Fruit fly (Drosophila melanogaster) whole organism, embryonic: ENCODE measurements around the gene Cubn.
A peak's percentile ranks its signal among the peaks of the same experiment; 100 is the strongest.

Experiments used
- Adf1 ChIP-seq: fragments of 200-800 bp; sonication (Bioruptor generic); IDR thresholded peaks from 2 replicates; pipeline ENCODE4 v1.3.6; 2022; ENCODE audit warnings: missing biosample characterization, missing genetic modification characterization
- Atf6 ChIP-seq: fragments of 200-800 bp; sonication (Bioruptor generic); IDR thresholded peaks from 2 replicates; pipeline ENCODE4 v1.3.6; 2022; ENCODE audit warnings: missing biosample characterization, missing genetic modification characterization
- CG10462 ChIP-seq: fragments of 200-800 bp; sonication (Bioruptor generic); optimal IDR thresholded peaks from 2 replicates; lab custom pipeline; 2016; ENCODE audit warnings: missing biosample characterization, missing genetic modification characterization
- CG12104 ChIP-seq: fragments of 200-800 bp; sonication (Bioruptor generic); optimal IDR thresholded peaks from 3 replicates; lab custom pipeline; 2016; ENCODE audit warnings: missing biosample characterization, missing genetic modification characterization
- CG12659 ChIP-seq: fragments of 200-800 bp; sonication (Bioruptor generic); optimal IDR thresholded peaks from 3 replicates; lab custom pipeline; 2017; ENCODE audit warnings: mild to moderate bottlenecking, missing biosample characterization, missing genetic modification reagents, missing genetic modification characterization
- CG14965 ChIP-seq: fragments of 200-800 bp; sonication (Bioruptor generic); optimal IDR thresholded peaks from 2 replicates; lab custom pipeline; 2016; ENCODE audit warnings: missing biosample characterization, missing genetic modification characterization, borderline replicate concordance
- CG17385 ChIP-seq: fragments of 200-800 bp; sonication (Bioruptor generic); optimal IDR thresholded peaks from 3 replicates; lab custom pipeline; 2018; ENCODE audit warnings: missing biosample characterization, mild to moderate bottlenecking, missing genetic modification characterization
- CG17568 ChIP-seq: fragments of 200-800 bp; sonication (Bioruptor generic); optimal IDR thresholded peaks from 2 replicates; lab custom pipeline; 2018; ENCODE audit warnings: missing biosample characterization, mild to moderate bottlenecking, missing genetic modification characterization, moderate library complexity
- CG17612 ChIP-seq: fragments of 200-800 bp; sonication (Bioruptor generic); IDR thresholded peaks from 2 replicates; pipeline ENCODE4 v1.3.6; 2022; ENCODE audit warnings: missing biosample characterization, missing genetic modification characterization
- CG18262 ChIP-seq: fragments of 200-800 bp; optimal IDR thresholded peaks from 3 replicates; lab custom pipeline; 2019; ENCODE audit warnings: missing biosample characterization, mild to moderate bottlenecking, missing genetic modification characterization, moderate library complexity
- CG18476 ChIP-seq: fragments of 200-800 bp; sonication (Bioruptor generic); optimal IDR thresholded peaks from 2 replicates; lab custom pipeline; 2016; ENCODE audit warnings: missing biosample characterization, mild to moderate bottlenecking, missing genetic modification characterization
- CG18619 ChIP-seq: fragments of 200-800 bp; sonication (Bioruptor generic); optimal IDR thresholded peaks from 3 replicates; lab custom pipeline; 2017; ENCODE audit warnings: missing biosample characterization, mild to moderate bottlenecking, missing genetic modification characterization
- CG33557 ChIP-seq: fragments of 200-800 bp; sonication (Bioruptor generic); optimal IDR thresholded peaks from 2 replicates; lab custom pipeline; 2019; ENCODE audit warnings: missing biosample characterization, mild to moderate bottlenecking, missing genetic modification characterization, moderate library complexity
- CG34224 ChIP-seq: fragments of 200-800 bp; sonication (Bioruptor generic); IDR thresholded peaks from 3 replicates; pipeline ENCODE4 v1.3.6; 2022; ENCODE audit warnings: missing biosample characterization, missing genetic modification characterization; ENCODE audit not compliant: partially characterized antibody
- CG4328 ChIP-seq: fragments of 200-800 bp; sonication (Bioruptor generic); optimal IDR thresholded peaks from 3 replicates; lab custom pipeline; 2017; ENCODE audit warnings: missing biosample characterization, missing genetic modification reagents, missing genetic modification characterization
- CG4404 ChIP-seq: fragments of 200-800 bp; sonication (Bioruptor generic); IDR thresholded peaks from 2 replicates; pipeline ENCODE4 v1.3.6; 2022; ENCODE audit warnings: missing biosample characterization, missing genetic modification characterization
- CG4707 ChIP-seq: fragments of 200-800 bp; sonication (Bioruptor generic); optimal IDR thresholded peaks from 2 replicates; lab custom pipeline; 2018; ENCODE audit warnings: missing biosample characterization, mild to moderate bottlenecking, missing genetic modification characterization, moderate library complexity
- CG6791 ChIP-seq: fragments of 200-800 bp; sonication (Bioruptor generic); IDR thresholded peaks from 3 replicates; pipeline ENCODE4 v1.3.6; 2022; ENCODE audit warnings: missing biosample characterization, missing genetic modification characterization; ENCODE audit not compliant: partially characterized antibody
- CG8388 ChIP-seq: fragments of 200-800 bp; sonication (Bioruptor generic); optimal IDR thresholded peaks from 2 replicates; lab custom pipeline; 2019; ENCODE audit warnings: missing biosample characterization, mild to moderate bottlenecking, missing genetic modification characterization, moderate library complexity
- CG9797 ChIP-seq: fragments of 200-800 bp; sonication (Bioruptor generic); optimal IDR thresholded peaks from 3 replicates; lab custom pipeline; 2018; ENCODE audit warnings: missing biosample characterization, mild to moderate bottlenecking, missing genetic modification characterization
- Camta ChIP-seq: fragments of 200-800 bp; sonication (Bioruptor generic); optimal IDR thresholded peaks from 2 replicates; lab custom pipeline; 2016; ENCODE audit warnings: missing biosample characterization, missing genetic modification characterization
- Dp ChIP-seq: fragments of 200-800 bp; sonication (Bioruptor generic); optimal IDR thresholded peaks from 2 replicates; lab custom pipeline; 2018; ENCODE audit warnings: missing biosample characterization, mild to moderate bottlenecking, missing genetic modification characterization, moderate library complexity
- Ets65A ChIP-seq: fragments of 200-800 bp; sonication (Bioruptor generic); peaks from one replicate; lab custom pipeline; 2016; ENCODE audit warnings: missing biosample characterization, missing genetic modification characterization
- HLHmδ ChIP-seq: fragments of 200-800 bp; sonication (Bioruptor generic); optimal IDR thresholded peaks from 2 replicates; lab custom pipeline; 2018; ENCODE audit warnings: missing biosample characterization, mild to moderate bottlenecking, missing genetic modification characterization, moderate library complexity
- HmgZ ChIP-seq: fragments of 200-800 bp; sonication (Bioruptor generic); optimal IDR thresholded peaks from 2 replicates; lab custom pipeline; 2018; ENCODE audit warnings: missing biosample characterization, mild to moderate bottlenecking, missing genetic modification characterization
- Oaz ChIP-seq: fragments of 200-800 bp; sonication (Bioruptor generic); IDR thresholded peaks from 2 replicates; pipeline ENCODE4 v1.3.6; 2022; ENCODE audit warnings: missing biosample characterization, missing genetic modification characterization
- TFAM ChIP-seq: fragments of 200-800 bp; sonication (Bioruptor generic); optimal IDR thresholded peaks from 2 replicates; lab custom pipeline; 2017; ENCODE audit warnings: missing biosample characterization, missing genetic modification characterization, inconsistent platforms
- Usf ChIP-seq: fragments of 200-800 bp; sonication (Bioruptor generic); optimal IDR thresholded peaks from 2 replicates; lab custom pipeline; 2017; ENCODE audit warnings: missing genotype, missing biosample characterization, missing genetic modification characterization
- ato ChIP-seq: fragments of 200-800 bp; sonication (Bioruptor generic); IDR thresholded peaks from 2 replicates; pipeline ENCODE4 v1.3.6; 2022; ENCODE audit warnings: missing biosample characterization, missing genetic modification characterization; ENCODE audit not compliant: partially characterized antibody
- br ChIP-seq: fragments of >200 bp; optimal IDR thresholded peaks from 2 replicates; lab custom pipeline; 2017
- bsh ChIP-seq, 2 experiments: fragments of 200-800 bp; sonication (Bioruptor generic); optimal IDR thresholded peaks; 2 replicates each; lab custom pipeline; 2017 to 2018; ENCODE audit warnings: mild to moderate bottlenecking in 2 of 2, missing biosample characterization in 2 of 2, missing genetic modification characterization in 2 of 2, moderate library complexity in 1 of 2
- cad ChIP-seq: fragments of >200 bp; optimal IDR thresholded peaks from 2 replicates; lab custom pipeline; 2017; ENCODE audit warnings: missing biosample characterization, missing genetic modification characterization
- chinmo ChIP-seq: fragments of 200-800 bp; sonication (Bioruptor generic); IDR thresholded peaks from 4 replicates; pipeline ENCODE4 v1.3.6; 2022; ENCODE audit warnings: missing biosample characterization, missing genetic modification characterization; ENCODE audit not compliant: partially characterized antibody
- corto ChIP-seq: fragments of 200-800 bp; sonication (Bioruptor generic); optimal IDR thresholded peaks from 2 replicates; lab custom pipeline; 2016; ENCODE audit warnings: missing biosample characterization, mild to moderate bottlenecking, missing genetic modification characterization, moderate library complexity
- ems ChIP-seq: fragments of 200-800 bp; sonication (Bioruptor generic); optimal IDR thresholded peaks from 3 replicates; lab custom pipeline; 2016; ENCODE audit warnings: missing biosample characterization, missing genetic modification characterization
- eve ChIP-seq, 2 experiments: fragments of >200 bp; optimal IDR thresholded peaks; 2 replicates each; lab custom pipeline; 2017; ENCODE audit warnings: missing biosample characterization in 2 of 2, missing genetic modification characterization in 2 of 2
- exex ChIP-seq: fragments of 200-800 bp; sonication (Bioruptor generic); optimal IDR thresholded peaks from 4 replicates; lab custom pipeline; 2018; ENCODE audit warnings: missing biosample characterization, mild to moderate bottlenecking, missing genetic modification characterization, moderate library complexity
- fd96Cb ChIP-seq: fragments of 200-800 bp; sonication (Bioruptor generic); optimal IDR thresholded peaks from 2 replicates; lab custom pipeline; 2018; ENCODE audit warnings: missing biosample characterization, mild to moderate bottlenecking, missing genetic modification characterization, moderate library complexity
- grau ChIP-seq: fragments of 200-800 bp; optimal IDR thresholded peaks from 3 replicates; lab custom pipeline; 2019; ENCODE audit warnings: missing biosample characterization, mild to moderate bottlenecking, missing genetic modification characterization, moderate library complexity
- grn ChIP-seq: fragments of 200-800 bp; sonication (Bioruptor generic); optimal IDR thresholded peaks from 3 replicates; lab custom pipeline; 2017; ENCODE audit warnings: missing biosample characterization, missing genetic modification characterization
- jumu ChIP-seq: fragments of 200-800 bp; sonication (Bioruptor generic); optimal IDR thresholded peaks from 3 replicates; lab custom pipeline; 2016; ENCODE audit warnings: missing biosample characterization, missing genetic modification characterization
- kah ChIP-seq: fragments of 200-800 bp; sonication (Bioruptor generic); optimal IDR thresholded peaks from 2 replicates; lab custom pipeline; 2018; ENCODE audit warnings: missing biosample characterization, mild to moderate bottlenecking, missing genetic modification characterization
- nerfin-1 ChIP-seq: fragments of 200-800 bp; sonication (Bioruptor generic); optimal IDR thresholded peaks from 3 replicates; lab custom pipeline; 2019; ENCODE audit warnings: missing biosample characterization, mild to moderate bottlenecking, missing genetic modification characterization, moderate library complexity
- oc ChIP-seq: fragments of 200-800 bp; sonication (Bioruptor generic); optimal IDR thresholded peaks from 2 replicates; lab custom pipeline; 2018; ENCODE audit warnings: missing biosample characterization, mild to moderate bottlenecking, missing genetic modification characterization, moderate library complexity
- pho ChIP-seq: fragments of 200-800 bp; sonication (Bioruptor generic); optimal IDR thresholded peaks from 2 replicates; lab custom pipeline; 2016; ENCODE audit warnings: missing biosample characterization, missing genetic modification characterization
- pros ChIP-seq: fragments of 200-800 bp; sonication (Bioruptor generic); optimal IDR thresholded peaks from 3 replicates; lab custom pipeline; 2019; ENCODE audit warnings: missing biosample characterization, mild to moderate bottlenecking, missing genetic modification characterization, moderate library complexity
- pum ChIP-seq: fragments of 200-800 bp; sonication (Bioruptor generic); optimal IDR thresholded peaks from 2 replicates; lab custom pipeline; 2016; ENCODE audit warnings: missing biosample characterization, missing genetic modification characterization
- pzg ChIP-seq: fragments of 200-800 bp; sonication (Bioruptor generic); optimal IDR thresholded peaks from 3 replicates; lab custom pipeline; 2018; ENCODE audit warnings: missing biosample characterization, mild to moderate bottlenecking, missing genetic modification characterization, moderate library complexity
- sug ChIP-seq: fragments of 200-800 bp; optimal IDR thresholded peaks from 2 replicates; lab custom pipeline; 2019; ENCODE audit warnings: missing biosample characterization, mild to moderate bottlenecking, missing genetic modification characterization, moderate library complexity
- tio ChIP-seq: fragments of 200-800 bp; sonication (Bioruptor generic); optimal IDR thresholded peaks from 2 replicates; lab custom pipeline; 2017; ENCODE audit warnings: missing biosample characterization, missing genetic modification characterization, inconsistent platforms
- zen ChIP-seq: fragments of 200-800 bp; sonication (Bioruptor generic); optimal IDR thresholded peaks from 3 replicates; lab custom pipeline; 2018; ENCODE audit warnings: missing biosample characterization, mild to moderate bottlenecking, missing genetic modification characterization, moderate library complexity

Gene Cubn

dm6 chrX:9556397-9556796, 14.7 kb downstream of the Cubn start, which contains the start of gene CG15317 (continued):
- TF ChIP-seq CG8388 (GFP tag; lab: Kevin White, UChicago) (no peak), CG33557 (GFP tag; lab: Kevin White, UChicago) (no peak), Ets65A (GFP tag; lab: Kevin White, UChicago) (no peak), zen (no peak), CG18262 (tag; lab: Kevin White, UChicago) (no peak), CG12104 (GFP tag; lab: Kevin White, UChicago) (no peak), CG9797 (GFP tag; lab: Kevin White, UChicago) (no peak), sug (tag; lab: Kevin White, UChicago) (no peak), Oaz (GFP tag; lab: Robert Waterston, UW) (no peak), CG6791 (GFP tag; lab: Robert Waterston, UW) (peak; percentile 71), br (lab: Kevin White, UChicago) (no peak), Atf6 (GFP tag; lab: Robert Waterston, UW) (no peak), nerfin-1 (tag; lab: Kevin White, UChicago) (no peak), corto (GFP tag; lab: Kevin White, UChicago) (no peak), pho (GFP tag; lab: Kevin White, UChicago) (no peak), CG17612 (GFP tag; lab: Robert Waterston, UW) (no peak), CG14965 (GFP tag; lab: Kevin White, UChicago) (no peak), Camta (GFP tag; lab: Kevin White, UChicago) (no peak), TFAM (GFP tag; lab: Kevin White, UChicago) (no peak), HmgZ (tag; lab: Kevin White, UChicago) (no peak), cad (no peak), ems (GFP tag; lab: Kevin White, UChicago) (no peak), kah (GFP tag; lab: Kevin White, UChicago) (no peak), CG34224 (GFP tag; lab: Robert Waterston, UW) (peak; percentile 81), CG4404 (GFP tag; lab: Robert Waterston, UW) (no peak), CG4707 (GFP tag; lab: Kevin White, UChicago) (no peak), CG4328 (no peak), bsh (GFP tag; optimal IDR thresholded peaks at IDR 0.05; lab: Kevin White, UChicago) (no peak), HLHmδ (GFP tag; lab: Kevin White, UChicago) (no peak), pum (GFP tag; lab: Kevin White, UChicago) (no peak), eve (GFP tag; optimal IDR thresholded peaks at IDR 0.05; lab: Kevin White, UChicago) (no peak), jumu (GFP tag; lab: Kevin White, UChicago) (no peak), CG10462 (GFP tag; lab: Kevin White, UChicago) (no peak), oc (tag; lab: Kevin White, UChicago) (no peak), Adf1 (GFP tag; lab: Robert Waterston, UW) (no peak), Dp (GFP tag; lab: Kevin White, UChicago) (no peak), chinmo (peak; percentile 57; the same call in 1 of the 4 replicates), CG12659 (no peak), Usf (GFP tag; lab: Kevin White, UChicago) (no peak), CG18619 (no peak), pzg (GFP tag; lab: Kevin White, UChicago) (peak; percentile 27), ato (peak; percentile 77), fd96Cb (tag; lab: Kevin White, UChicago) (no peak), tio (no peak), CG17568 (GFP tag; lab: Kevin White, UChicago) (no peak), CG18476 (GFP tag; lab: Kevin White, UChicago) (no peak), CG17385 (GFP tag; lab: Kevin White, UChicago) (no peak), exex (no peak), grau (tag; lab: Kevin White, UChicago) (no peak), grn (GFP tag; lab: Kevin White, UChicago) (no peak), pros (GFP tag; lab: Kevin White, UChicago) (no peak)
